Fruit fly (Drosophila melanogaster): ENCODE results near the gene alpha-Est9.

- TF ChIP-seq bab1 (GFP tag; optimal IDR thresholded peaks at IDR 0.05) (peak; percentile 48), Crg-1 (GFP tag; optimal IDR thresholded peaks at IDR 0.05) (no peak), cnc (optimal IDR thresholded peaks at IDR 0.05) (no peak), cic (GFP tag; optimal IDR thresholded peaks at IDR 0.05) (no peak), Hr96 (GFP tag; optimal IDR thresholded peaks at IDR 0.05) (no peak), tj (GFP tag; optimal IDR thresholded peaks at IDR 0.05) (no peak)
These were observed 14.0 kb downstream of the alpha-Est9 start for dm6 chr3R:7490884-7491283.
